Fruit fly (Drosophila melanogaster) whole organism, embryonic: Measurements from ENCODE around the gene CG14866.

Experiments
- Bdp1 ChIP-seq: fragments of 200-800 bp; sonication (Bioruptor generic); optimal IDR thresholded peaks from 3 replicates; lab custom pipeline; 2016; ENCODE audit warnings: missing biosample characterization, missing genetic modification characterization
- CG10274 ChIP-seq: fragments of 200-800 bp; sonication (Bioruptor generic); optimal IDR thresholded peaks from 3 replicates; lab custom pipeline; 2017; ENCODE audit warnings: missing biosample characterization, mild to moderate bottlenecking, missing genetic modification characterization
- CG10959 ChIP-seq: fragments of 200-800 bp; sonication (Bioruptor generic); IDR thresholded peaks from 2 replicates; pipeline ENCODE4 v1.3.6; 2022; ENCODE audit warnings: missing biosample characterization, missing genetic modification characterization
- CG10979 ChIP-seq: fragments of 200-800 bp; sonication (Bioruptor generic); optimal IDR thresholded peaks from 2 replicates; lab custom pipeline; 2018; ENCODE audit warnings: missing biosample characterization, mild to moderate bottlenecking, missing genetic modification characterization, moderate library complexity
- CG11723 ChIP-seq: fragments of 200-800 bp; sonication (Bioruptor generic); optimal IDR thresholded peaks from 2 replicates; lab custom pipeline; 2017; ENCODE audit warnings: missing biosample characterization, mild to moderate bottlenecking, missing genetic modification characterization
- CG13123 ChIP-seq: fragments of 200-800 bp; sonication (Bioruptor generic); optimal IDR thresholded peaks from 2 replicates; lab custom pipeline; 2016; ENCODE audit warnings: missing biosample characterization, missing genetic modification characterization
- CG16863 ChIP-seq: fragments of 200-800 bp; sonication (Bioruptor generic); optimal IDR thresholded peaks from 3 replicates; lab custom pipeline; 2016; ENCODE audit warnings: missing biosample characterization, missing genetic modification characterization
- CG17568 ChIP-seq: fragments of 200-800 bp; sonication (Bioruptor generic); optimal IDR thresholded peaks from 2 replicates; lab custom pipeline; 2018; ENCODE audit warnings: missing biosample characterization, mild to moderate bottlenecking, missing genetic modification characterization, moderate library complexity
- CG17829 ChIP-seq: fragments of 200-800 bp; optimal IDR thresholded peaks from 2 replicates; lab custom pipeline; 2019; ENCODE audit warnings: missing biosample characterization, mild to moderate bottlenecking, missing genetic modification characterization, moderate library complexity
- CG18619 ChIP-seq: fragments of 200-800 bp; sonication (Bioruptor generic); optimal IDR thresholded peaks from 3 replicates; lab custom pipeline; 2017; ENCODE audit warnings: missing biosample characterization, mild to moderate bottlenecking, missing genetic modification characterization
- CG32767 ChIP-seq: fragments of 200-800 bp; sonication (Bioruptor generic); IDR thresholded peaks from 2 replicates; pipeline ENCODE4 v1.3.6; 2022; ENCODE audit warnings: missing biosample characterization, missing genetic modification characterization
- CG4820 ChIP-seq: fragments of 200-800 bp; sonication (Bioruptor generic); optimal IDR thresholded peaks from 3 replicates; lab custom pipeline; 2016; ENCODE audit warnings: missing biosample characterization, missing genetic modification characterization
- CG9215 ChIP-seq: fragments of 200-800 bp; sonication (Bioruptor generic); IDR thresholded peaks from 2 replicates; pipeline ENCODE4 v1.3.6; 2022; ENCODE audit warnings: missing biosample characterization, missing genetic modification characterization
- CG9609 ChIP-seq: fragments of 200-800 bp; sonication (Bioruptor generic); optimal IDR thresholded peaks from 3 replicates; lab custom pipeline; 2016; ENCODE audit warnings: missing biosample characterization, missing genetic modification characterization
- CG9817 ChIP-seq: fragments of 200-800 bp; sonication (Bioruptor generic); optimal IDR thresholded peaks from 2 replicates; lab custom pipeline; 2018; ENCODE audit warnings: missing biosample characterization, mild to moderate bottlenecking, missing genetic modification characterization, moderate library complexity
- CrebB ChIP-seq: fragments of 200-800 bp; sonication (Bioruptor generic); optimal IDR thresholded peaks from 3 replicates; lab custom pipeline; 2018; ENCODE audit warnings: missing biosample characterization, mild to moderate bottlenecking, missing genetic modification characterization
- D19B ChIP-seq: fragments of 200-800 bp; sonication (Bioruptor generic); optimal IDR thresholded peaks from 2 replicates; lab custom pipeline; 2017; ENCODE audit warnings: missing biosample characterization, mild to moderate bottlenecking, missing genetic modification characterization
- Dip2 ChIP-seq: fragments of 200-800 bp; sonication (Bioruptor generic); IDR thresholded peaks from 2 replicates; pipeline ENCODE4 v1.3.6; 2022; ENCODE audit warnings: missing biosample characterization, missing genetic modification characterization
- Dll ChIP-seq: fragments of 200-800 bp; sonication (Bioruptor generic); IDR thresholded peaks from 4 replicates; pipeline ENCODE4 v1.3.6; 2022; ENCODE audit warnings: missing biosample characterization, missing genetic modification characterization; ENCODE audit not compliant: partially characterized antibody
- Doc3 ChIP-seq: fragments of 200-800 bp; sonication (Bioruptor generic); IDR thresholded peaks from 3 replicates; pipeline ENCODE4 v1.3.6; 2022; ENCODE audit warnings: missing biosample characterization, missing genetic modification characterization; ENCODE audit not compliant: partially characterized antibody
- Dref ChIP-seq: fragments of 200-800 bp; sonication (Bioruptor generic); IDR thresholded peaks from 2 replicates; pipeline ENCODE4 v1.3.6; 2022; ENCODE audit warnings: missing biosample characterization, missing genetic modification characterization
- Elba2 ChIP-seq: fragments of 200-800 bp; sonication (Bioruptor generic); optimal IDR thresholded peaks from 3 replicates; lab custom pipeline; 2016; ENCODE audit warnings: missing biosample characterization, missing genetic modification characterization
- H15 ChIP-seq: fragments of 200-800 bp; sonication (Bioruptor generic); IDR thresholded peaks from 3 replicates; pipeline ENCODE4 v1.3.6; 2022; ENCODE audit warnings: missing biosample characterization, missing genetic modification characterization
- Hsf ChIP-seq: fragments of 200-800 bp; sonication (Bioruptor generic); optimal IDR thresholded peaks from 3 replicates; lab custom pipeline; 2016; ENCODE audit warnings: missing biosample characterization, missing genetic modification characterization
- Lim3 ChIP-seq: fragments of 200-800 bp; sonication (Bioruptor generic); IDR thresholded peaks from 2 replicates; pipeline ENCODE4 v1.3.6; 2022; ENCODE audit warnings: missing biosample characterization, missing genetic modification characterization
- MESR4 ChIP-seq: fragments of 200-800 bp; sonication (Bioruptor generic); optimal IDR thresholded peaks from 2 replicates; lab custom pipeline; 2018; ENCODE audit warnings: missing biosample characterization, mild to moderate bottlenecking, missing genetic modification characterization, moderate library complexity
- Mad ChIP-seq: fragments of 200-800 bp; sonication (Bioruptor generic); optimal IDR thresholded peaks from 2 replicates; lab custom pipeline; 2016; ENCODE audit warnings: missing biosample characterization, missing genetic modification characterization
- Neu2 ChIP-seq: fragments of 200-800 bp; sonication (Bioruptor generic); optimal IDR thresholded peaks from 3 replicates; lab custom pipeline; 2016; ENCODE audit warnings: missing biosample characterization, missing genetic modification characterization, borderline replicate concordance
- Rfx ChIP-seq: fragments of 200-800 bp; sonication (Bioruptor generic); IDR thresholded peaks from 2 replicates; pipeline ENCODE4 v1.3.6; 2022; ENCODE audit warnings: missing biosample characterization, missing genetic modification characterization
- Scr ChIP-seq: fragments of 200-800 bp; sonication (Bioruptor generic); IDR thresholded peaks from 2 replicates; pipeline ENCODE4 v1.3.6; 2022; ENCODE audit warnings: missing biosample characterization, missing genetic modification characterization; ENCODE audit not compliant: partially characterized antibody
- ab ChIP-seq: fragments of 200-800 bp; sonication (Bioruptor generic); optimal IDR thresholded peaks from 2 replicates; lab custom pipeline; 2016; ENCODE audit warnings: missing biosample characterization, missing genetic modification characterization
- ase ChIP-seq: fragments of 200-800 bp; sonication (Bioruptor generic); IDR thresholded peaks from 3 replicates; pipeline ENCODE4 v1.3.6; 2022; ENCODE audit warnings: missing biosample characterization, missing genetic modification characterization
- chm ChIP-seq: fragments of 200-800 bp; sonication (Bioruptor generic); IDR thresholded peaks from 2 replicates; pipeline ENCODE4 v1.3.6; 2022; ENCODE audit warnings: missing biosample characterization, missing genetic modification characterization
- corto ChIP-seq: fragments of 200-800 bp; sonication (Bioruptor generic); optimal IDR thresholded peaks from 2 replicates; lab custom pipeline; 2016; ENCODE audit warnings: missing biosample characterization, mild to moderate bottlenecking, missing genetic modification characterization, moderate library complexity
- croc ChIP-seq: fragments of 200-800 bp; sonication (Bioruptor generic); conservative IDR thresholded peaks from 3 replicates; pipeline ENCODE4 v1.3.6; 2022; ENCODE audit warnings: missing biosample characterization, missing genetic modification characterization
- crol ChIP-seq: fragments of 200-800 bp; sonication (Bioruptor generic); IDR thresholded peaks from 2 replicates; pipeline ENCODE4 v1.3.6; 2022; ENCODE audit warnings: missing biosample characterization, missing genetic modification characterization
- ftz-f1 ChIP-seq: fragments of 200-800 bp; sonication (Bioruptor generic); optimal IDR thresholded peaks from 2 replicates; lab custom pipeline; 2016; ENCODE audit warnings: missing biosample characterization, missing genetic modification characterization
- gce ChIP-seq: fragments of 200-800 bp; sonication (Bioruptor generic); IDR thresholded peaks from 3 replicates; pipeline ENCODE4 v1.3.6; 2022; ENCODE audit warnings: missing biosample characterization, missing genetic modification characterization
- jigr1 ChIP-seq: fragments of 200-800 bp; sonication (Bioruptor generic); IDR thresholded peaks from 3 replicates; pipeline ENCODE4 v1.3.6; 2022; ENCODE audit warnings: missing biosample characterization, missing genetic modification characterization
- mirr ChIP-seq: fragments of 200-800 bp; sonication (Bioruptor generic); optimal IDR thresholded peaks from 3 replicates; lab custom pipeline; 2018; ENCODE audit warnings: missing biosample characterization, mild to moderate bottlenecking, missing genetic modification characterization
- nmo ChIP-seq: fragments of 200-800 bp; sonication (Bioruptor generic); optimal IDR thresholded peaks from 2 replicates; lab custom pipeline; 2018; ENCODE audit warnings: missing biosample characterization, mild to moderate bottlenecking, missing genetic modification characterization, moderate library complexity
- sc ChIP-seq, 3 experiments: fragments of >200 bp in 2 of 3; fragments of 200-800 bp in 1 of 3; sonication (Bioruptor generic) in 1 of 3; optimal IDR thresholded peaks; 2 replicates in 2 of 3; 3 replicates in 1 of 3; lab custom pipeline; 2017; ENCODE audit warnings: mild to moderate bottlenecking in 1 of 3, missing biosample characterization in 1 of 3, missing genetic modification characterization in 1 of 3, missing genetic modification reagents in 1 of 3
- sim ChIP-seq: fragments of 200-800 bp; sonication (Bioruptor generic); IDR thresholded peaks from 2 replicates; pipeline ENCODE4 v1.3.6; 2022; ENCODE audit warnings: missing biosample characterization, missing genetic modification characterization
- slbo ChIP-seq: fragments of 200-800 bp; sonication (Bioruptor generic); IDR thresholded peaks from 2 replicates; pipeline ENCODE4 v1.3.6; 2022; ENCODE audit warnings: missing biosample characterization, missing genetic modification characterization
- sna ChIP-seq: fragments of 200-800 bp; sonication (Bioruptor generic); IDR thresholded peaks from 2 replicates; pipeline ENCODE4 v1.3.6; 2022; ENCODE audit warnings: missing biosample characterization, missing genetic modification characterization; ENCODE audit not compliant: partially characterized antibody
- stwl ChIP-seq: fragments of 200-800 bp; sonication (Bioruptor generic); optimal IDR thresholded peaks from 3 replicates; lab custom pipeline; 2018; ENCODE audit warnings: missing biosample characterization, mild to moderate bottlenecking, missing genetic modification characterization, moderate library complexity
- tin ChIP-seq: fragments of 200-800 bp; sonication (Bioruptor generic); optimal IDR thresholded peaks from 3 replicates; lab custom pipeline; 2016; ENCODE audit warnings: missing biosample characterization, missing genetic modification characterization
- wor ChIP-seq: fragments of 200-800 bp; sonication (Bioruptor generic); IDR thresholded peaks from 2 replicates; pipeline ENCODE4 v1.3.6; 2022; ENCODE audit warnings: missing biosample characterization, missing genetic modification characterization
- z ChIP-seq: fragments of 200-800 bp; sonication (Bioruptor generic); IDR thresholded peaks from 3 replicates; pipeline ENCODE4 v1.3.6; 2022; ENCODE audit warnings: missing biosample characterization, missing genetic modification characterization
- zen ChIP-seq: fragments of 200-800 bp; sonication (Bioruptor generic); optimal IDR thresholded peaks from 3 replicates; lab custom pipeline; 2018; ENCODE audit warnings: missing biosample characterization, mild to moderate bottlenecking, missing genetic modification characterization, moderate library complexity
- zfh1 ChIP-seq: fragments of 200-800 bp; sonication (Bioruptor generic); IDR thresholded peaks from 3 replicates; pipeline ENCODE4 v1.3.6; 2022; ENCODE audit warnings: missing biosample characterization, missing genetic modification characterization

CG14866 gene

DNA sequence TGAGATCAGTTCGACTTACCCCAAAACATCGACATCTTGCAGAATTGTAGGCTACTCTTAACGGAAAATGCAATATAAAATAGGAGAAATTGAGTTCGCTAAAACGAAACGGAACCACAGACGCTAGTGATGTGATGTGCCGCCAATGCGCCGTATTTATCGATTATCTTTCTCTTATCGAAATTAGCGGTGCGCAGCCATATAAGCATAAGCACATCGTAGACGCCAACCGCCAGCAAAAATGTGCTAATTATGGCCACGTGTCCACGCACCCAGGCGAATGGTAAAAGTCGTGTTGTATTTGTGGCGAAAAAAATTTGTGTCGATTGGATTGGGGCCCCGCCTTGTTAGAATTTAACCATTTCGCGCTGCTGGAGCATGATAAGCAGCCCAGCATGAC is 16.7 kb downstream of the CG14866 start, which contains the start of the genes Fkbp39 and Cyfip (continued):
- no peak for TF ChIP-seq corto (GFP tag; lab: Kevin White, UChicago)
- no peak for TF ChIP-seq Dip2 (GFP tag; lab: Robert Waterston, UW)
- TF ChIP-seq CG9817 (tag; lab: Kevin White, UChicago), result peak; percentile 20
- peak; percentile 99 for TF ChIP-seq Dref (GFP tag; lab: Robert Waterston, UW)
- peak; percentile 40 for TF ChIP-seq tin (GFP tag; lab: Kevin White, UChicago)
- peak; percentile 45 for TF ChIP-seq CG18619 (GFP tag; lab: Kevin White, UChicago)
- TF ChIP-seq sim (GFP tag; lab: Robert Waterston, UW), result no peak
- no peak for TF ChIP-seq H15 (GFP tag; lab: Robert Waterston, UW)
- no peak for TF ChIP-seq wor (GFP tag; lab: Robert Waterston, UW)
- TF ChIP-seq ase (GFP tag; lab: Robert Waterston, UW), result 0 out of 3 replicates have a peak, but pooled peaks have one; percentile 27
- no peak for TF ChIP-seq CG10274 (GFP tag; lab: Kevin White, UChicago)
- peak; percentile 74 for TF ChIP-seq Dll (GFP tag; lab: Robert Waterston, UW)
- TF ChIP-seq CrebB (tag; lab: Kevin White, UChicago), result peak; percentile 43
- TF ChIP-seq Elba2, result peak; percentile 35
- TF ChIP-seq ftz-f1 (GFP tag; lab: Kevin White, UChicago), result peak; percentile 73
- peak; percentile 54; the same call in 1 of the 2 replicates for TF ChIP-seq sna
- TF ChIP-seq Rfx, result peak; percentile 84
- no peak for TF ChIP-seq Lim3 (GFP tag; lab: Robert Waterston, UW)
- peak; percentile 64 for TF ChIP-seq Doc3 (GFP tag; lab: Robert Waterston, UW)
- peak; percentile 21 for TF ChIP-seq mirr (GFP tag; lab: Kevin White, UChicago)
- no peak for TF ChIP-seq croc (GFP tag; lab: Robert Waterston, UW)
- TF ChIP-seq gce, result no peak
- no peak for TF ChIP-seq CG11723 (GFP tag; lab: Kevin White, UChicago)
- peak; percentile 54 for TF ChIP-seq zen (tag; lab: Kevin White, UChicago)
- no peak for TF ChIP-seq CG4820 (GFP tag; lab: Kevin White, UChicago)
- TF ChIP-seq CG10959 (GFP tag; lab: Robert Waterston, UW), result no peak
- no peak for TF ChIP-seq Neu2 (GFP tag; lab: Kevin White, UChicago)
- TF ChIP-seq z (GFP tag; lab: Robert Waterston, UW), result no peak
- no peak for TF ChIP-seq CG9215 (GFP tag; lab: Robert Waterston, UW)
- no peak for TF ChIP-seq D19B (GFP tag; lab: Kevin White, UChicago)
- TF ChIP-seq MESR4, result peak; percentile 94
- no peak for TF ChIP-seq sc (optimal IDR thresholded peaks at IDR 0.05; lab: Kevin White, UChicago)
- no peak for TF ChIP-seq sc (GFP tag; optimal IDR thresholded peaks at IDR 0.05; lab: Kevin White, UChicago)
- TF ChIP-seq chm, result no peak
- peak; percentile 65 for TF ChIP-seq stwl (tag; lab: Kevin White, UChicago)
- no peak for TF ChIP-seq jigr1 (GFP tag; lab: Robert Waterston, UW)
- peak; percentile 46 for TF ChIP-seq Hsf (GFP tag; lab: Kevin White, UChicago)
- TF ChIP-seq zfh1 (GFP tag; lab: Robert Waterston, UW), result no peak
- peak; percentile 76 for TF ChIP-seq slbo (GFP tag; lab: Robert Waterston, UW)
- no peak for TF ChIP-seq CG17568 (GFP tag; lab: Kevin White, UChicago)
- TF ChIP-seq CG9609, result peak; percentile 44
- TF ChIP-seq crol, result 0 out of 2 replicates have a peak, but pooled peaks have one; percentile 5
- peak; percentile 21 for TF ChIP-seq CG10979 (tag; lab: Kevin White, UChicago)
- TF ChIP-seq CG13123 (GFP tag; lab: Kevin White, UChicago), result no peak
- peak; percentile 77 for TF ChIP-seq CG17829
- TF ChIP-seq ab (GFP tag; lab: Kevin White, UChicago), result no peak
- peak; percentile 19 for TF ChIP-seq Bdp1
- peak; percentile 31; the same call in 1 of the 2 replicates for TF ChIP-seq CG32767 (GFP tag; lab: Robert Waterston, UW)
- TF ChIP-seq nmo (GFP tag; lab: Kevin White, UChicago), result peak; percentile 76
- TF ChIP-seq Mad (GFP tag; lab: Kevin White, UChicago), result no peak
- TF ChIP-seq Scr (GFP tag; lab: Robert Waterston, UW), result peak; percentile 68
- TF ChIP-seq CG16863 (GFP tag; lab: Kevin White, UChicago), result peak; percentile 9
